Fruit fly (Drosophila melanogaster): Measurements from ENCODE around the gene Galk.
A peak's percentile ranks its signal among the peaks of the same experiment; 100 is the strongest.

The Galk gene

dm6 chr3L:8966324-8967011 is 19.4 kb downstream of the Galk start, which contains the start of the genes CG5653 and CG5021 (continued):
- TF ChIP-seq run (tag; optimal IDR thresholded peaks at IDR 0.05) (no peak), CG2116 (GFP tag; optimal IDR thresholded peaks at IDR 0.05) (peak; percentile 58), MESR4 (GFP tag; optimal IDR thresholded peaks at IDR 0.05) (peak; percentile 48), CG9609 (GFP tag; optimal IDR thresholded peaks at IDR 0.05) (no peak), Opbp (GFP tag; IDR thresholded peaks at IDR 0.05; ENCODE audit: partially characterized antibody) (peak; percentile 63; the same call in 2 of the 3 replicates), CG13287 (GFP tag; IDR thresholded peaks at IDR 0.05; ENCODE audit: partially characterized antibody) (peak; percentile 71), Xrp1 (GFP tag; IDR thresholded peaks at IDR 0.05) (0 out of 2 replicates have a peak, but pooled peaks have one; percentile 8), tgo (GFP tag; IDR thresholded peaks at IDR 0.05) (no peak), Aef1 (GFP tag; IDR thresholded peaks at IDR 0.05) (peak; percentile 31; the same call in 1 of the 3 replicates), CG7928 (GFP tag; optimal IDR thresholded peaks at IDR 0.05) (peak; percentile 93), Rx (GFP tag; IDR thresholded peaks at IDR 0.05) (no peak), CG4360 (GFP tag; IDR thresholded peaks at IDR 0.05) (peak; percentile 81), CG7963 (GFP tag; IDR thresholded peaks at IDR 0.05; ENCODE audit: partially characterized antibody) (peak; percentile 68), Sin3A (optimal IDR thresholded peaks at IDR 0.05) (peak; percentile 32), CG10366 (GFP tag; IDR thresholded peaks at IDR 0.05) (no peak), Myb (GFP tag; optimal IDR thresholded peaks at IDR 0.05) (peak; percentile 68), Sry-δ (GFP tag; optimal IDR thresholded peaks at IDR 0.05) (peak; percentile 88), vnd (GFP tag; IDR thresholded peaks at IDR 0.05; ENCODE audit: partially characterized antibody) (peak; percentile 56; the same call in 2 of the 3 replicates), crp (GFP tag; optimal IDR thresholded peaks at IDR 0.05) (peak in 1 of 2 experiments; percentile 68), Sox100B (GFP tag; optimal IDR thresholded peaks at IDR 0.05) (no peak), pzg (GFP tag; optimal IDR thresholded peaks at IDR 0.05) (peak; percentile 87), trem (tag; optimal IDR thresholded peaks at IDR 0.05) (peak; percentile 98), BEAF-32 (GFP tag; optimal IDR thresholded peaks at IDR 0.05) (peak; percentile 61), ci (GFP tag; IDR thresholded peaks at IDR 0.05) (no peak), CG8359 (GFP tag; optimal IDR thresholded peaks at IDR 0.05; ENCODE audit: borderline replicate concordance) (no peak), Abd-B (GFP tag; optimal IDR thresholded peaks at IDR 0.05) (no peak), ato (GFP tag; IDR thresholded peaks at IDR 0.05; ENCODE audit: partially characterized antibody) (peak; percentile 56), Neu2 (GFP tag; optimal IDR thresholded peaks at IDR 0.05; ENCODE audit: borderline replicate concordance) (no peak)

DNA sequence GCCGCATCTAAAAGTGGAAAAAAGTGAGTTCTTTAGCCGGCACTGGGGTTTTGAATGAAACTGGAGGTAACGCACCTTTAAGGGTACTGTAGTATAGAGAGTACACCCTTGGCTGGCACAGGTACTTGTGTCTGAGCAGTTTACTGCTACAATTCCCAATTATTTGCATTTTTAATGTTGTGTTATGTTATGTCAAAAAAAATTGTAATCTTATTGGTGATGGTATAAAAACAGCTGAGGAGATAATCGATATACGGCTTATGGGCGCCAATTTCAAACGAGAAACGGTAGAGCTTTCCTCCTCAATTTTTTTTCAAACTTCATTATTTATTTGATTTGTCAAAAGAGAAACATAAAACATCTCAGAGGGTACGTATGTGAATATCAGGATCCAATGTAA is 21.4 kb downstream of the Galk start, which contains the start of gene ValRS-m:
Gene ValRS-m (minus strand): TSS at position 312 of the 400 bp plus-strand sequence.
- TF ChIP-seq pzg (GFP tag; optimal IDR thresholded peaks at IDR 0.05) (peak; percentile 6), dan (GFP tag; IDR thresholded peaks at IDR 0.05) (no peak), eve (GFP tag; optimal IDR thresholded peaks at IDR 0.05) (no peak), Trl (optimal IDR thresholded peaks at IDR 0.05) (no peak), Trl (GFP tag; optimal IDR thresholded peaks at IDR 0.05) (no peak), CG15479 (GFP tag; optimal IDR thresholded peaks at IDR 0.05) (no peak), crol (GFP tag; IDR thresholded peaks at IDR 0.05) (no peak), chinmo (GFP tag; IDR thresholded peaks at IDR 0.05; ENCODE audit: partially characterized antibody) (0 out of 4 replicates have a peak, but pooled peaks have one; percentile 40), H2.0 (GFP tag; IDR thresholded peaks at IDR 0.05) (no peak), CG2202 (tag; optimal IDR thresholded peaks at IDR 0.05) (no peak), caup (GFP tag; optimal IDR thresholded peaks at IDR 0.05; ENCODE audit: severe bottlenecking) (no peak), gro (GFP tag; optimal IDR thresholded peaks at IDR 0.05) (no peak), Sry-δ (GFP tag; optimal IDR thresholded peaks at IDR 0.05) (peak; percentile 47), Dll (GFP tag; IDR thresholded peaks at IDR 0.05; ENCODE audit: partially characterized antibody) (0 out of 4 replicates have a peak, but pooled peaks have one; percentile 40), Dp (GFP tag; optimal IDR thresholded peaks at IDR 0.05) (peak; percentile 79), CG17829 (tag; optimal IDR thresholded peaks at IDR 0.05) (no peak), CG6854 (GFP tag; optimal IDR thresholded peaks at IDR 0.05) (no peak), unc-4 (GFP tag; IDR thresholded peaks at IDR 0.05; ENCODE audit: partially characterized antibody) (0 out of 2 replicates have a peak, but pooled peaks have one; percentile 20), MBD-R2 (GFP tag; IDR thresholded peaks at IDR 0.05) (peak; percentile 42), Hsf (GFP tag; optimal IDR thresholded peaks at IDR 0.05) (no peak), CG2120 (GFP tag; optimal IDR thresholded peaks at IDR 0.05) (no peak), CG13287 (GFP tag; IDR thresholded peaks at IDR 0.05; ENCODE audit: partially characterized antibody) (peak; percentile 41), Hr78 (GFP tag; optimal IDR thresholded peaks at IDR 0.05) (no peak)
